Worm (Caenorhabditis elegans): Measurements from ENCODE around the gene ttbk-3.
"Not testable (repeated sequence)": the region's sequence is repeated elsewhere in the genome, so short reads cannot be mapped to it uniquely, and the experiment has no call there.

Gene ttbk-3

DNA sequence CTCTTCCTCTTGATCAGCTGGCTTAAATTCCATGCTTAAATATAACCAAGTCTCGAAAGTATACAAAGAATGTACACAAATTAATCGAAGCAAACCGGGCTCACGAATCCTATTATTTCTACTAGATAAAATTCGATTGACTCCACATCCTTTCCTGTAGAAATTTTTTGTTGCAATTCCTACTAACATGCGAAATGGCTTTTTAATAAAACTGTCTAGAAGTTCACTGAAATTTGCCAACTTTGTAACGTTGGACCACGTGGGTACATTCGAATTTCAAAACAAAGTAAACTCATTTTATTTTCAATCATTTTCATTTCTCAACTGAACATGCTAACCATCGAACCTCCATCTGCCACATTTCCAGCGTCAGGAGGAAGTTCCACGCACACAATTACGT, 5.3 kb upstream of the ttbk-3 start, which contains the start of gene ssp-32:
Gene ssp-32 (plus strand): TSS at position 301 of the 400 bp plus-strand sequence.
- TF ChIP-seq mel-28 (tag; optimal IDR thresholded peaks at IDR 0.05; ENCODE audit: borderline replicate concordance), result no peak

DNA sequence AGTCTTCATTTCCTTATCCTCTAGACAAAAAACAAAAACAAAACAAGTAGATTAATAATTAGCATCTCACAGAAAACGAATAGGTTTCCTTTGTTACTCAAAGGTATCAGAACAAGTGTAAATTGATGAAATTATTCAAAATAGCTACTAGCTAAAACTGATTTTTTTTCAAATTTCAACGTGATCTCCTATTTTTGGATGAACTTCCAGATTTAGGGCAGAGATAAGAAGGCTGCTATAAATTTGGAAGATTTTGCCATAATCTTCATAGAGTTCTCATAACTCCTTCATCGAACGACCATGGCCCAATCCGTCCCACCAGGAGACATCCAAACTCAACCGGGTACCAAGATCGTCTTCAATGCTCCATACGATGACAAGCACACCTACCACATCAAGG, 4.6 kb upstream of the ttbk-3 start, which contains the start of gene msp-77:
Gene msp-77 (plus strand): TSS at position 301 of the 400 bp plus-strand sequence.
- TF ChIP-seq ztf-18 (tag; optimal IDR thresholded peaks at IDR 0.05); ets-4 (GFP tag; optimal IDR thresholded peaks at IDR 0.05); aptf-2 (GFP tag; conservative IDR thresholded peaks at IDR 0.05): not testable (repeated sequence)

DNA sequence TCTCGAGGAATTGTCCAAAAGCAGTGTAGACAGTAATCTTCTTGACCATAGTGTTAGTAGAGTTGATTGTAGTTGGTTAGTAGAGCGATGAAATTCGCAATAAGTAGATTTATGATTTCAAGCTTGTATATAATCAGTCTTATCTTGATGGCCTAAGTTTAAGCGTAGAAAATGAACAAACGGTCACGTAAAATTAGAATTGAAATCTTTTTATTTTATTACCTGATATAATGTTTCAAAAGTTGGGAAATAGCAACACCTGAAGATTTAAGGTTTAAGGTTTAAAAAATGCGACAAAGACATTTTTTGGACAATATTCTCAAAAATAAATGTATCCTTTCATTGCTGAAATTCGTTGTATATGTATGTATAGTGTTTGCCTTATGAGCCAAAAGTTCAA, 3.9 kb upstream of the ttbk-3 start, which contains the start of gene sss-1:
Gene sss-1 (minus strand): TSS at position 101 of the 400 bp plus-strand sequence.
- not testable (repeated sequence) for TF ChIP-seq F52B5.7 (tag; optimal IDR thresholded peaks at IDR 0.05); mel-28 (tag; optimal IDR thresholded peaks at IDR 0.05; ENCODE audit: borderline replicate concordance); unc-62 (GFP tag; optimal IDR thresholded peaks at IDR 0.05)

DNA sequence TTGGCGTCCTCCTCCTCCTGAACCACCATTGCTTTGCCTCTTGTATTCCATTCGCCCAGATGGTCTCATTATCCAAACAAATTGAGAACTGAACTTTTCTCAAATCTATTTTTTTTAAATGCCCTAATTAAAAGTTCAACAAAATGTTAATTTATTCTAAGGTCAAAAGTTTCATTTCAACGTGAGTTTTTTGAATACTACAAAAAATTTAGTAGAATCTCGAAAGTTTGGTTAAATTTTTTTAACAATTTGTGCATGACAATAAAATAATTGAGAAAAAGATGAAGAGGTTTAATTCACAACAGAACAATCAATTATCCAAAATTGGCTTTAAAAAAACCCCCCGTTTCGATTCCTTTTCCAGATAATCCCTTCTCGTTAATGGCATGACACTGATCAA, 2.2 kb upstream of the ttbk-3 start, which contains the start of gene F32B6.4:
Gene F32B6.4 (minus strand): TSS at position 101 of the 400 bp plus-strand sequence.
- TF ChIP-seq F39B2.1 (GFP tag; IDR thresholded peaks at IDR 0.05) (no peak), xnd-1 (tag; optimal IDR thresholded peaks at IDR 0.05) (no peak), attf-6 (GFP tag; IDR thresholded peaks at IDR 0.05) (no peak), mcd-1 (GFP tag; IDR thresholded peaks at IDR 0.05) (no peak), lsl-1 (GFP tag; optimal IDR thresholded peaks at IDR 0.05) (no peak), Y79H2A.3 (GFP tag; conservative IDR thresholded peaks at IDR 0.05) (no peak), ceh-27 (GFP tag; optimal IDR thresholded peaks at IDR 0.05) (no peak), let-607 (tag; optimal IDR thresholded peaks at IDR 0.05) (no peak), snpc-1.3 (tag; optimal IDR thresholded peaks at IDR 0.05; ENCODE audit: insufficient read depth) (no peak), nhr-120 (GFP tag; IDR thresholded peaks at IDR 0.05) (no peak), madf-6 (GFP tag; IDR thresholded peaks at IDR 0.05) (no peak), aptf-3 (GFP tag; IDR thresholded peaks at IDR 0.05) (no peak), snpc-1.1 (tag; optimal IDR thresholded peaks at IDR 0.05; ENCODE audit: insufficient read depth) (no peak)

DNA sequence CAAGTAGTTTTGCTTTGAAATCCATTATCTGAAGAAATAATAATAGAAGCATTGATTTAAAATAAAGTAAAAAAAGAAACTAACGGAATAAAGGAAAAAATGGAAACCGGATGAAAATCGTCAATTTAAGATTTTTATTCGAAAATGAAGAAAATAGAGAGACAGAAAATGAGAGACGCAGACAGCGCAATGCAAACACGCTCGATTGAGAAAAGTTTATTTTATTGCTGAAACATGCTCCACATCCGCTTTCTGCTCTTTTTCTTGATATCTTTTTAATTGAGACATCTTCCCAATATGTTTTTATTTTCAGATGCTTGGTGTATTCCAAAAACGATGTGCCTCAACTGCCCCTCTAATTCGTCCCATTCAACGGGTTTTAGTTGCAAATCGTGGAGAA, 5.5 kb downstream of the ttbk-3 start, which contains the start of the genes prp-18 and mccc-1:
Gene prp-18 (minus strand): TSS at position 127 of the 400 bp plus-strand sequence.
Gene mccc-1 (plus strand): TSS at position 314 of the 400 bp plus-strand sequence.
- peak; percentile 37; the same call in 1 of the 2 replicates for TF ChIP-seq rcor-1 (GFP tag; IDR thresholded peaks at IDR 0.05)
- TF ChIP-seq F23B12.7 (tag; optimal IDR thresholded peaks at IDR 0.05; ENCODE audit: insufficient read depth), result peak; percentile 63
- TF ChIP-seq snpc-4 (GFP tag; optimal IDR thresholded peaks at IDR 0.05), result no peak
- peak in 2 of 4 experiments; percentile 35 to 44 for TF ChIP-seq snpc-4 (tag; optimal IDR thresholded peaks at IDR 0.05)
- no peak for TF ChIP-seq sea-2 (GFP tag; IDR thresholded peaks at IDR 0.05)
- TF ChIP-seq xnd-1 (tag; optimal IDR thresholded peaks at IDR 0.05), result no peak
- TF ChIP-seq K12H6.12 (tag; optimal IDR thresholded peaks at IDR 0.05), result no peak
- no peak for TF ChIP-seq F39B2.1 (GFP tag; IDR thresholded peaks at IDR 0.05)
- peak; percentile 12 for TF ChIP-seq F49E8.2 (tag; optimal IDR thresholded peaks at IDR 0.05; ENCODE audit: insufficient read depth)
- no peak for TF ChIP-seq ceh-40 (GFP tag; IDR thresholded peaks at IDR 0.05)
- peak; percentile 25 for TF ChIP-seq attf-5 (GFP tag; optimal IDR thresholded peaks at IDR 0.05)
- peak; percentile 47; the same call in 1 of the 2 replicates for TF ChIP-seq F33H1.4 (GFP tag; IDR thresholded peaks at IDR 0.05)
- peak; percentile 77; the same call in 1 of the 2 replicates for TF ChIP-seq hmg-1.2 (GFP tag; IDR thresholded peaks at IDR 0.05)
- no peak for TF ChIP-seq ztf-22 (GFP tag; optimal IDR thresholded peaks at IDR 0.05)
- TF ChIP-seq rpc-1 (optimal IDR thresholded peaks at IDR 0.05), result no peak
- no peak for TF ChIP-seq rpc-1 (tag; optimal IDR thresholded peaks at IDR 0.05)
- no peak for TF ChIP-seq ama-1 (optimal IDR thresholded peaks at IDR 0.05)
- TF ChIP-seq ama-1 (GFP tag; optimal IDR thresholded peaks at IDR 0.05), result no peak
- TF ChIP-seq madf-3 (GFP tag; IDR thresholded peaks at IDR 0.05), result no peak
- TF ChIP-seq B0035.1 (tag; optimal IDR thresholded peaks at IDR 0.05), result no peak
- peak; percentile 50; the same call in 1 of the 2 replicates for TF ChIP-seq dox-1 (GFP tag; IDR thresholded peaks at IDR 0.05)
- TF ChIP-seq Y53G8AR.9 (GFP tag; conservative IDR thresholded peaks at IDR 0.05), result no peak
- TF ChIP-seq unc-130 (GFP tag; optimal IDR thresholded peaks at IDR 0.05), result peak; percentile 2
- TF ChIP-seq F22D6.2 (tag; optimal IDR thresholded peaks at IDR 0.05), result no peak
- no peak for TF ChIP-seq unc-62 (GFP tag; optimal IDR thresholded peaks at IDR 0.05)
- peak; percentile 16 for TF ChIP-seq snpc-1.3 (tag; optimal IDR thresholded peaks at IDR 0.05; ENCODE audit: insufficient read depth)
- TF ChIP-seq mcd-1 (GFP tag; IDR thresholded peaks at IDR 0.05), result peak; percentile 89
